Worm (Caenorhabditis elegans): ENCODE data around the gene unc-24.

- TF ChIP-seq tab-1 (GFP tag; IDR thresholded peaks at IDR 0.05) (no peak), klf-2 (GFP tag; conservative IDR thresholded peaks at IDR 0.05) (no peak), cog-1 (tag; optimal IDR thresholded peaks at IDR 0.05) (no peak), ztf-29 (GFP tag; IDR thresholded peaks at IDR 0.05) (no peak), med-1 (GFP tag; optimal IDR thresholded peaks at IDR 0.05; ENCODE audit: insufficient read depth) (no peak), flt-1 (GFP tag; IDR thresholded peaks at IDR 0.05) (no peak), ztf-23 (GFP tag; IDR thresholded peaks at IDR 0.05) (no peak), ref-1 (GFP tag; conservative IDR thresholded peaks at IDR 0.05) (no peak), T22C8.4 (GFP tag; IDR thresholded peaks at IDR 0.05) (no peak)
Measured at ce11 chrIV:7983021-7983420, 3.4 kb downstream of the unc-24 start.
